Fruit fly (Drosophila melanogaster): ENCODE measurements around the gene Pli.

The Pli gene

DNA sequence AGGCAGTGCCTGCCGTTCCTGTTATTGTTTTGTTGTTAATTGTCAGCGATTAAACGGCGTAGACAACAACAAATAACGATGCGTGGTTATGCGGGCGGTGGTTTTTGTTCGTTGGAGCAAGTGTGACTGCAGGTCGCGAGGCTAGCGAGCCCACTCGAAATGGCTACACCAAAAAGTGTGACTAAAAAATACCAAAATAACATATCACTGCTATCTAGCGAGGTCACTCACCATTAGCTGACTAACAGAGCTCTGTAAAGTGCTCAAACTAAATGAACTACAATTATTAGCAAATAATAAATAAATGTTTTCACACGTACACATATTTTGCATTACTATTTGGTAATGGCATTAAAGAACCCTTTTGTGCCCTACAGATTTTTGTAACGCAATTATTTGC is at the start of gene Pli (continued):
- TF ChIP-seq Adf1 (GFP tag; IDR thresholded peaks at IDR 0.05) (no peak), CG6765 (GFP tag; optimal IDR thresholded peaks at IDR 0.05) (no peak), trem (tag; optimal IDR thresholded peaks at IDR 0.05) (peak; percentile 75), Nf-YB (GFP tag; optimal IDR thresholded peaks at IDR 0.05) (no peak), Gug (GFP tag; IDR thresholded peaks at IDR 0.05) (no peak), Fer2 (tag; optimal IDR thresholded peaks at IDR 0.05) (no peak), caup (GFP tag; optimal IDR thresholded peaks at IDR 0.05; ENCODE audit: severe bottlenecking) (peak; percentile 56), Kr (GFP tag; optimal IDR thresholded peaks at IDR 0.05) (no peak), nau (GFP tag; optimal IDR thresholded peaks at IDR 0.05) (no peak), Jarid2 (GFP tag; optimal IDR thresholded peaks at IDR 0.05) (peak; percentile 97), tna (GFP tag; IDR thresholded peaks at IDR 0.05; ENCODE audit: partially characterized antibody) (no peak), twi (tag; optimal IDR thresholded peaks at IDR 0.05) (no peak), klu (GFP tag; IDR thresholded peaks at IDR 0.05) (no peak), CG12942 (GFP tag; optimal IDR thresholded peaks at IDR 0.05) (no peak), gcm2 (GFP tag; optimal IDR thresholded peaks at IDR 0.05) (no peak), Lim3 (GFP tag; IDR thresholded peaks at IDR 0.05) (no peak), ranshi (GFP tag; IDR thresholded peaks at IDR 0.05) (no peak), Atf3 (GFP tag; optimal IDR thresholded peaks at IDR 0.05) (no peak), tll (GFP tag; optimal IDR thresholded peaks at IDR 0.05) (no peak), MTF-1 (GFP tag; optimal IDR thresholded peaks at IDR 0.05; ENCODE audit: borderline replicate concordance) (no peak), CG9727 (GFP tag; optimal IDR thresholded peaks at IDR 0.05) (peak; percentile 3), ftz-f1 (GFP tag; optimal IDR thresholded peaks at IDR 0.05) (peak; percentile 2), abd-A (tag; optimal IDR thresholded peaks at IDR 0.05) (peak; percentile 42), CG4730 (GFP tag; IDR thresholded peaks at IDR 0.05) (no peak), CG6683 (GFP tag; optimal IDR thresholded peaks at IDR 0.05) (no peak), CG15073 (GFP tag; optimal IDR thresholded peaks at IDR 0.05) (no peak), zfh2 (GFP tag; optimal IDR thresholded peaks at IDR 0.05) (no peak), NC2β (GFP tag; optimal IDR thresholded peaks at IDR 0.05) (no peak), crp (GFP tag; optimal IDR thresholded peaks at IDR 0.05) (no peak), unc-4 (GFP tag; IDR thresholded peaks at IDR 0.05; ENCODE audit: partially characterized antibody) (no peak), dmrt11E (tag; optimal IDR thresholded peaks at IDR 0.05) (no peak), ewg (GFP tag; optimal IDR thresholded peaks at IDR 0.05) (no peak), H2.0 (GFP tag; IDR thresholded peaks at IDR 0.05) (no peak), CG8089 (GFP tag; optimal IDR thresholded peaks at IDR 0.05) (no peak), dpn (GFP tag; optimal IDR thresholded peaks at IDR 0.05) (peak in 1 of 2 experiments; percentile 29), CG12236 (GFP tag; optimal IDR thresholded peaks at IDR 0.05) (no peak), CG4328 (GFP tag; optimal IDR thresholded peaks at IDR 0.05) (no peak), Taf1 (GFP tag; IDR thresholded peaks at IDR 0.05) (no peak), fd96Cb (tag; optimal IDR thresholded peaks at IDR 0.05) (no peak), CG15269 (tag; optimal IDR thresholded peaks at IDR 0.05) (no peak), fu2 (GFP tag; optimal IDR thresholded peaks at IDR 0.05) (no peak), Bdp1 (GFP tag; optimal IDR thresholded peaks at IDR 0.05) (no peak), Neu2 (GFP tag; optimal IDR thresholded peaks at IDR 0.05; ENCODE audit: borderline replicate concordance) (no peak), CG12071 (GFP tag; optimal IDR thresholded peaks at IDR 0.05) (no peak), ssp (GFP tag; IDR thresholded peaks at IDR 0.05) (no peak), CG12104 (GFP tag; optimal IDR thresholded peaks at IDR 0.05) (no peak), Sox102F (GFP tag; optimal IDR thresholded peaks at IDR 0.05) (no peak), CG1602 (GFP tag; optimal IDR thresholded peaks at IDR 0.05) (no peak), CG13123 (GFP tag; optimal IDR thresholded peaks at IDR 0.05) (no peak), CG4617 (GFP tag; optimal IDR thresholded peaks at IDR 0.05; ENCODE audit: borderline replicate concordance) (no peak), CG11696 (GFP tag; IDR thresholded peaks at IDR 0.05) (no peak)

All from whole organism, embryonic.